Worm (Caenorhabditis elegans) whole organism, L3 larva: ENCODE data around the gene R03H10.5.

Source experiments
- R02D3.7 ChIP-seq: fragments of 150-350 bp; optimal IDR thresholded peaks from 2 replicates; lab custom pipeline; 2014; ENCODE audit warnings: missing biosample characterization, missing genetic modification characterization
- ZK546.5 ChIP-seq: sonication (generic microtip); optimal IDR thresholded peaks from 2 replicates; lab custom pipeline; 2017; ENCODE audit warnings: missing biosample characterization, missing genetic modification characterization
- ceh-16 ChIP-seq: sonication (generic microtip); optimal IDR thresholded peaks from 2 replicates; lab custom pipeline; 2017; ENCODE audit warnings: missing biosample characterization, missing genetic modification characterization
- ceh-82 ChIP-seq: fragments of 150-350 bp; optimal IDR thresholded peaks from 2 replicates; lab custom pipeline; 2014; ENCODE audit warnings: missing biosample characterization, missing genetic modification characterization
- egl-27 ChIP-seq: sonication (generic microtip); optimal IDR thresholded peaks from 4 replicates; lab custom pipeline; 2017; ENCODE audit warnings: missing biosample characterization, missing genetic modification reagents, missing genetic modification characterization
- egl-5 ChIP-seq: fragments of 150-350 bp; optimal IDR thresholded peaks from 2 replicates; lab custom pipeline; 2017; ENCODE audit warnings: missing biosample characterization, missing genetic modification reagents, missing genetic modification characterization, inconsistent platforms
- elt-1 ChIP-seq: fragments of 150-350 bp; optimal IDR thresholded peaks from 2 replicates; lab custom pipeline; 2014; ENCODE audit warnings: missing biosample characterization, missing genetic modification characterization
- elt-3 ChIP-seq, 3 experiments: fragments of 150-350 bp in 1 of 3; sonication (generic microtip) in 2 of 3; optimal IDR thresholded peaks; 2 replicates in 2 of 3; 4 replicates in 1 of 3; lab custom pipeline; 2014 to 2017; ENCODE audit warnings: missing biosample characterization in 3 of 3, missing genetic modification characterization in 3 of 3
- eor-1 ChIP-seq, 2 experiments: fragments of 150-350 bp; optimal IDR thresholded peaks; 2 replicates each; lab custom pipeline; 2014 to 2018; ENCODE audit warnings: missing biosample characterization in 2 of 2, missing genetic modification characterization in 2 of 2
- fkh-10 ChIP-seq: sonication (generic microtip); optimal IDR thresholded peaks from 2 replicates; lab custom pipeline; 2017; ENCODE audit warnings: missing biosample characterization, missing genetic modification reagents, missing genetic modification characterization
- hmg-11 ChIP-seq: sonication (generic microtip); optimal IDR thresholded peaks from 2 replicates; lab custom pipeline; 2016; ENCODE audit warnings: missing genetic modification characterization, missing compliant biosample characterization
- lin-39 ChIP-seq: fragments of 150-350 bp; optimal IDR thresholded peaks from 2 replicates; lab custom pipeline; 2018; ENCODE audit warnings: missing biosample characterization, missing genetic modification reagents, missing genetic modification characterization
- lsy-12 ChIP-seq: sonication (generic microtip); optimal IDR thresholded peaks from 2 replicates; lab custom pipeline; 2016; ENCODE audit warnings: mild to moderate bottlenecking, missing genetic modification characterization, missing compliant biosample characterization
- mdl-1 ChIP-seq: fragments of 150-350 bp; optimal IDR thresholded peaks from 2 replicates; lab custom pipeline; 2014; ENCODE audit warnings: missing biosample characterization, missing genetic modification characterization
- mml-1 ChIP-seq: fragments of 150-350 bp; sonication (generic microtip); optimal IDR thresholded peaks from 3 replicates; lab custom pipeline; 2014; ENCODE audit warnings: missing biosample characterization, missing genetic modification characterization
- nfya-1 ChIP-seq: sonication (generic microtip); optimal IDR thresholded peaks from 2 replicates; lab custom pipeline; 2017; ENCODE audit warnings: missing genetic modification characterization, mild to moderate bottlenecking, missing compliant biosample characterization, antibody characterized with exemption, moderate library complexity; ENCODE audit not compliant: insufficient read depth
- nhr-11 ChIP-seq: fragments of 150-350 bp; optimal IDR thresholded peaks from 2 replicates; lab custom pipeline; 2014; ENCODE audit warnings: missing biosample characterization, missing genetic modification characterization
- nhr-77 ChIP-seq: fragments of 150-350 bp; optimal IDR thresholded peaks from 2 replicates; lab custom pipeline; 2014; ENCODE audit warnings: missing biosample characterization, missing genetic modification characterization
- pha-4 ChIP-seq: fragments of 150-350 bp; optimal IDR thresholded peaks from 2 replicates; lab custom pipeline; 2014; ENCODE audit warnings: missing biosample characterization, missing genetic modification reagents, missing genetic modification characterization
- pqm-1 ChIP-seq: fragments of 150-350 bp; optimal IDR thresholded peaks from 2 replicates; lab custom pipeline; 2017; ENCODE audit warnings: missing biosample characterization, missing genetic modification characterization, inconsistent platforms
- snpc-4 ChIP-seq: fragments of 150-350 bp; optimal IDR thresholded peaks from 2 replicates; lab custom pipeline; 2014; ENCODE audit warnings: missing biosample characterization, missing genetic modification characterization
- tbx-2 ChIP-seq: sonication (generic microtip); optimal IDR thresholded peaks from 2 replicates; lab custom pipeline; 2016; ENCODE audit warnings: mild to moderate bottlenecking, missing genetic modification characterization, missing compliant biosample characterization
- unc-39 ChIP-seq: sonication (generic microtip); optimal IDR thresholded peaks from 4 replicates; lab custom pipeline; 2017; ENCODE audit warnings: missing biosample characterization, missing genetic modification characterization
- unc-62 ChIP-seq: fragments of 150-350 bp; sonication (generic microtip); optimal IDR thresholded peaks from 4 replicates; lab custom pipeline; 2014; ENCODE audit warnings: missing biosample characterization, missing genetic modification reagents, missing genetic modification characterization
- zag-1 ChIP-seq: fragments of 150-350 bp; optimal IDR thresholded peaks from 2 replicates; lab custom pipeline; 2014; ENCODE audit warnings: missing biosample characterization, missing genetic modification characterization
- ztf-11 ChIP-seq: fragments of 150-350 bp; optimal IDR thresholded peaks from 2 replicates; lab custom pipeline; 2014; ENCODE audit warnings: missing biosample characterization, missing genetic modification characterization
- ztf-4 ChIP-seq: fragments of 150-350 bp; optimal IDR thresholded peaks from 2 replicates; lab custom pipeline; 2014; ENCODE audit warnings: missing biosample characterization, missing genetic modification characterization

R03H10.5 gene

DNA sequence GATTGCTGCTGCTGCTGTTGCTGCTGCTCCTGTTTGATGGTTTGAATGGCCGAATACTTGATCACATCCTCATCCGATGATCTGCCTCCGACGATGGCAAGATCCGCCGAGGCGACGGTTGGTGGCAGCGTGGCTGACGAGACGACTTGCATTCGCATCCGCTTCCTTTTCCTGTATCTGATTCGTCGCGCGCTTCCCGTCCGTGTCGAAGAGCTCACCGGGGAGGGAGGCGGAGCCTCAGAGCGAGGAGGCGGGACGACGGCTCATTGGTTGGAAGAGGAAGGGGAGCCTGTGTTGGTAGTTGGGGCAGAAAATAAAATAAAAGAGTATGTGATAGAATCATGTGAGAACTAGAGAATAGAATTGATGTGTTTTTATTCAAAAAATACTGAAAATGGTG lies 35.7 kb downstream of the R03H10.5 start:
- TF ChIP-seq egl-5 (tag; lab: Kevin White, UChicago): no peak
- TF ChIP-seq tbx-2 (tag; lab: Kevin White, UChicago): peak; percentile 73
- TF ChIP-seq eor-1 (tag; optimal IDR thresholded peaks at IDR 0.05; lab: Kevin White, UChicago): no peak
- TF ChIP-seq ceh-82 (tag; lab: Kevin White, UChicago): no peak
- TF ChIP-seq lin-39 (tag; lab: Kevin White, UChicago): no peak
- no peak for TF ChIP-seq nhr-11 (tag; lab: Kevin White, UChicago)
- TF ChIP-seq R02D3.7 (tag; lab: Kevin White, UChicago): no peak
- TF ChIP-seq nfya-1 (tag; lab: Kevin White, UChicago): peak; percentile 73

DNA sequence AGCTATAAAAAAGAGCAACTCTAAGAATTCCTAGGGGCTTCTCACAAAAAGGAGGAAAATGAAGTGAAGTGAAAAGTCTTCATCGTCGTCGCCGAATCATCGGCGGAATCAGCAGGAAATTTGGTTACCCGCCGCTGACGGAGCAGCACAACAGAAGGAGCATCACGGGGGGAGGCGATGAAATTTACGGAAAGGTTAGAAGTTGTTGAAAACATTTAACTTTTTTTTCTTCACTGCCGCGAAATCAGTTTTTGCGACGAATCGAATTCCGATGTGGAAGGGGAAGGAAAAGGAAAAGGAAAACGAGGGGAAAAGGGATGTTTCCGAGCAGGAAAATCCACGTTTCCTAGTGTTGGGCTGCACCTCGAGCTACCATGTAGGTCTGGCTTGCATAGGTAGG lies 37.1 kb downstream of the R03H10.5 start:
- TF ChIP-seq ztf-11 (tag; lab: Kevin White, UChicago): no peak
- TF ChIP-seq fkh-10: peak; percentile 96
- TF ChIP-seq tbx-2 (tag; lab: Kevin White, UChicago): peak; percentile 1
- TF ChIP-seq eor-1 (tag; optimal IDR thresholded peaks at IDR 0.05; lab: Kevin White, UChicago): no peak
- no peak for TF ChIP-seq elt-1 (tag; lab: Kevin White, UChicago)
- TF ChIP-seq ZK546.5 (tag; lab: Kevin White, UChicago): no peak
- TF ChIP-seq ztf-4 (tag; lab: Kevin White, UChicago): no peak
- no peak for TF ChIP-seq egl-27 (tag; lab: Kevin White, UChicago)
- no peak for TF ChIP-seq elt-3 (tag; optimal IDR thresholded peaks at IDR 0.05; lab: Kevin White, UChicago)
- TF ChIP-seq, all 47 proteins: peak for 2

DNA sequence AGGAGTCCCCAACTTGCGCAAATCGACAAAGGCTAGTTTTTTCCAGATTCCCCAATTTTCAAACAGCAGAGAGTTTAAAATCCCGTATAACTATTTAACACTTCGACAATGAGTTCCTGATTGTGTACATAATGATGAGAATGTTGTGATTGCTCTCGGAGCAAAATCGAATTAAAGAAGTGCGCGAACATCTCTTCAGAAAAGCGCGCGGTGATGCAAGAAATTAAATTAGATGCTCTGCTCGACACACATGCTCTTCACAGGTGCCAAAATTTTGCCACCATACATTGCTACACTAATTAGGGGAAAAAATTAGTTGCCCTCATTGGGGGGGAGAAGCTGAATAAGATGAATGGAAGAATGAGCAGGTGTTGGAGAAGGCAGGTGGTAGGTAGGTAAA lies 41.0 kb downstream of the R03H10.5 start:
- TF ChIP-seq unc-39 (tag; lab: Kevin White, UChicago): no peak

DNA sequence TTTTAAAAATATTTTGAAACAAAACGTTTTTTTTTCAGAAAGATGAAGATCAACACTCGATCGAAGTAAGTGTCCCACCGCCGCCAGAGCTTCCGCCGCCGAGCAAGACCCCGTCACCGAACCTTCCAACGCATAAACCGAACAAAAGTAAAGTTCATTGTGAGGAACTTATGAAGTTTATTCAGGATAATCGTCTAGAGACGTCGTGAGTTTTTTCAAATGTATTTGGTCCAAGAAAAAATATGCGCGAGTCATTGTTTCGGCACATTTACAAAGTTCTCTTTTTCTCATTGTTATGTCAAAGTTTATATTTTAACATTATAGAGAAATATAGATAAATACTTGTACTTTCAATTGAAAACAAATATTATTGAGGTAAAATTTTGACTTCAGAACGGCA lies 45.2 kb downstream of the R03H10.5 start:
- TF ChIP-seq lsy-12 (tag; lab: Kevin White, UChicago) (no peak), eor-1 (tag; optimal IDR thresholded peaks at IDR 0.05; lab: Kevin White, UChicago) (no peak), nhr-77 (no peak), hmg-11 (tag; lab: Kevin White, UChicago) (no peak), snpc-4 (no peak), mdl-1 (tag; lab: Kevin White, UChicago) (no peak)

DNA sequence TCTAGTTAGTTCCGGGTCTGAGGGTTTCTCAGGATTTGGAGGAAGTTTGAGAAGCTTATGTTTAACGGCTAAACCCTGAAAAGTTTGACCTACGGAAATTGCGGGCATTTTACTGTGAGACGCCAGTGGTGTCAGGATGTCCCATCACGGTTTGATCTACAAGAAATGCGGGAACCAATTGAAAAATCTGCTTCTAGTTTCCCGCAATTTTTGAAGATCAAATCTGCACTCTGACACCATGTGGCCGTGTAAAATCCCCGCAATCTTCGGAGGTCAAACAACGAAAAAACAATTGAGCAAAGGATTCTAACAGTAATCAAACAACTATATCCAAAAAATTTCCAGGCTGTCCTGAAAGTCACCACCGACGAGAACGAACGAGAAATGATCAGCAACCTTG lies 47.5 kb downstream of the R03H10.5 start:
- TF ChIP-seq egl-5 (tag; lab: Kevin White, UChicago) (no peak), nhr-77 (no peak), mml-1 (tag; lab: Kevin White, UChicago) (no peak), ceh-16 (no peak), elt-3 (tag; optimal IDR thresholded peaks at IDR 0.05; lab: Kevin White, UChicago) (no peak), zag-1 (tag; lab: Kevin White, UChicago) (no peak), hmg-11 (tag; lab: Kevin White, UChicago) (no peak), pqm-1 (tag; lab: Kevin White, UChicago) (no peak), R02D3.7 (tag; lab: Kevin White, UChicago) (no peak), fkh-10 (no peak), unc-62 (GFP tag; lab: Kevin White, UChicago) (no peak), unc-39 (tag; lab: Kevin White, UChicago) (no peak), pha-4 (no peak)
